Fruit fly (Drosophila melanogaster) whole organism: ENCODE measurements around the gene CG1764.
A peak's percentile ranks its signal among the peaks of the same experiment; 100 is the strongest.

Source experiments
- CG8478 ChIP-seq: fragments of >200 bp; optimal IDR thresholded peaks from 2 replicates; lab custom pipeline; 2018; ENCODE audit warnings: inconsistent platforms
- Dll ChIP-seq: fragments of >200 bp; optimal IDR thresholded peaks from 2 replicates; lab custom pipeline; 2017
- EcR ChIP-seq, 2 experiments: fragments of >200 bp; optimal IDR thresholded peaks; 2 replicates each; lab custom pipeline; 2017; ENCODE audit warnings: missing biosample characterization in 2 of 2, missing genetic modification characterization in 2 of 2, missing genetic modification reagents in 2 of 2
- pan ChIP-seq: fragments of >200 bp; optimal IDR thresholded peaks from 2 replicates; lab custom pipeline; 2017
- psq ChIP-seq: fragments of >200 bp; optimal IDR thresholded peaks from 2 replicates; lab custom pipeline; 2017
- usp ChIP-seq: fragments of >200 bp; optimal IDR thresholded peaks from 2 replicates; lab custom pipeline; 2017; ENCODE audit warnings: missing biosample characterization, missing genetic modification characterization, mixed read lengths

CG1764 gene

dm6 chrX:13323114-13323513 is 20.9 kb upstream of the CG1764 start:
- TF ChIP-seq CG8478 (lab: Kevin White, UChicago) (no peak), EcR (GFP tag; optimal IDR thresholded peaks at IDR 0.05; lab: Kevin White, UChicago) (no peak), Dll (lab: Kevin White, UChicago) (no peak), usp (no peak), pan (lab: Kevin White, UChicago) (no peak), psq (lab: Kevin White, UChicago) (no peak)

DNA sequence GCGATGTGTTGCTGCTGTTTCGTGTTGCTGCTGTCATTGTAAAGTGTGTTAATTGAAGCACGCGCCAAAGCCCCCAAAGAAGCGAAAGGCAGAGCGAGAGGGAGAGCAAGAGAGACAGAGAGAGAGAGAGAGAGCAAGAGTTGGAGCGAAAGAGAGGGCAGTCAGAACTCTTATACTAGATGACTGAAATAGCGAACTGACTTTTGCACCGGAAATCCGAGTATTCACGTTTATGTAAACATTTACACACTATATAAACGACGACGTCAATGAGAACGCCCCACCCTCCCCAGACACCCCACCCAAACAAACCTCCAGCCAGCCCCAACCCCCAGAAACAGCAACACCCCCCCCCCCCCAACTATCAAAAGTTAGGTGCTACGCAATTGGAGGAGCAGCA is 20.2 kb upstream of the CG1764 start:
- TF ChIP-seq usp (no peak), CG8478 (lab: Kevin White, UChicago) (no peak), EcR (GFP tag; optimal IDR thresholded peaks at IDR 0.05; lab: Kevin White, UChicago) (no peak), psq (lab: Kevin White, UChicago) (no peak), Dll (lab: Kevin White, UChicago) (no peak), pan (lab: Kevin White, UChicago) (no peak)

dm6 chrX:13320697-13321445 is 18.7 kb upstream of the CG1764 start:
- TF ChIP-seq psq (lab: Kevin White, UChicago) (no peak), pan (lab: Kevin White, UChicago) (no peak), usp (no peak), EcR (GFP tag; optimal IDR thresholded peaks at IDR 0.05; lab: Kevin White, UChicago) (no peak), CG8478 (lab: Kevin White, UChicago) (no peak), Dll (lab: Kevin White, UChicago) (no peak)

DNA sequence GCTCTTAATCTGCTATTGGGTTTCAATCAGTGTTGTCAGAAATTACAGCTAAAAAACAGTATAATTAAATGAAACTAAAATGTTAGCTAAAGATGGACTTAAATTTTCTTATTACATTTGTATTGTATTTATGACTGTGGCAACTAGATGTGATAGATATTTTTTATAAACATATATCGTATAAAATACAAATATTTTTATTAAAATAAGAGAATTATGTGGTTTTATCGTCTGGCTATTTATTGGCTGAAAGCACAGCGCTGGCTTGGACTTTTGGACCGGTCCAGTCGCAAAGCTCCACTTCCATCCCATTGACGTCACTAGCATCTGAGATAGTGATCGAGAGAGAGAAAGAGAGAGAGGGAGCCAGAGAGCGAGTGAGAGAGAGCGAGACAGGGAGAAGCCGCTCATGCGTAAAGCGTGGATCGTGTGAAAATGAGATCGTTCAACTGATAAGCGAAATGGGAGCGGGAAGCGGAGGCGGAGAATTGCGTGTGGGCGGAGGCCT is 17.2 kb upstream of the CG1764 start:
- TF ChIP-seq usp (no peak), Dll (lab: Kevin White, UChicago) (peak; percentile 65)

- TF ChIP-seq CG8478 (lab: Kevin White, UChicago) (no peak), pan (lab: Kevin White, UChicago) (no peak), psq (lab: Kevin White, UChicago) (no peak), EcR (GFP tag; optimal IDR thresholded peaks at IDR 0.05; lab: Kevin White, UChicago) (no peak), Dll (lab: Kevin White, UChicago) (no peak), usp (no peak)
Measured at dm6 chrX:13315463-13315817, 13.2 kb upstream of the CG1764 start.

DNA sequence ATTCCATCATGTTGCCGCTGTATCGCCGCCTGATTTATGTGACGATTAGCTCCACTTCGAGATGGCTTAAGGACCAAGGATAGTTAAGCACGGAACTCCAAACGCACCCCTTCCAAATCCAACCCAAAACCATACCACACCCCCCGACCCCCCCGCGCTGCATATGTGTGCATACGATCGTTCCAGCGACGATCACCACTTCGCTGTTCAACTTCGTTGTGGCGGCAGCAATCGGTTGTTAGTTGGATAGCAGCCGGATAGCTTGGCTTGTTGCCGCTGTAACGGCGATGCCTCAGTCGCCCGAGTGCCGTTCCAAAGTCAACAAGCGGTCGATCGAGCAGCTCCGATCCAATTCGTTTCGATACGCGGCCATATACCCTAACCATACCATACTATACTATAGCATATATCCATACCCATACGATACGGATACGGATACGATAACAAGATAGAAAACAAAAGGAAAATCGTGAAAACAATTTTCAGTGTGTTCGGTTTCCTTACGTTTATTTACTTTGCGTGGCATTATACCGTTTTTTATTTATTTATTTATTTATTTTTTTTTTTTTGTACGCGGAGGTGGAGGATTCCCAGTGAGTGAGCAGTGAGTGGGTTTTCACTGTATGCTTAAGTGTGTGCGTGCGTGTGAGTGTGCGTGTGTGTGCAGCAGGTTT is 12.7 kb upstream of the CG1764 start:
- TF ChIP-seq EcR (GFP tag; optimal IDR thresholded peaks at IDR 0.05; lab: Kevin White, UChicago) = no peak
- no peak for TF ChIP-seq psq (lab: Kevin White, UChicago)
- TF ChIP-seq pan (lab: Kevin White, UChicago) = no peak
- TF ChIP-seq CG8478 (lab: Kevin White, UChicago) = no peak
- TF ChIP-seq usp = no peak

dm6 chrX:13314323-13314722 is 12.1 kb upstream of the CG1764 start:
- TF ChIP-seq CG8478 (lab: Kevin White, UChicago) (no peak), pan (lab: Kevin White, UChicago) (no peak), EcR (GFP tag; optimal IDR thresholded peaks at IDR 0.05; lab: Kevin White, UChicago) (no peak), psq (lab: Kevin White, UChicago) (no peak), usp (no peak)

dm6 chrX:13313133-13313532 is 10.9 kb upstream of the CG1764 start:
- TF ChIP-seq CG8478 (lab: Kevin White, UChicago) (no peak), Dll (lab: Kevin White, UChicago) (no peak), psq (lab: Kevin White, UChicago) (no peak), pan (lab: Kevin White, UChicago) (no peak), usp (no peak), EcR (GFP tag; optimal IDR thresholded peaks at IDR 0.05; lab: Kevin White, UChicago) (no peak)

DNA sequence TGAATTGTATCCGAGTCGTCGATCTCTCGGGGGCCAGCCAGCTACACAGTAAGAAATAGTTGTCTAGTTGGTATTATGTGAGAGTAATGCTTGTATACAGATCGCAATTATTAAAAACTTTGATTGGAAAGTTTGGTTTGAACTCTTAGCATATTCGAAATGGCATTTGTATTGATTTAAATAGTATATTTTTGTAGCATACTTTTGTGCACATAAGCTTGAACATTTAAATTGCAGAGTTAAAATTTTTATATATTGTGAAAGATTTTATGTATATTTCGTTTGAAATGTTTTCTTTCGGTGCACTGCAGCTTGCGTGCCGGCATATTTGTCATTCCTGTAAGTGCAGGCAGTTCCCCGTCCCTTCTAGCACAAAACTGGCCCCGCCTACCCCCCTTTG is 10.0 kb upstream of the CG1764 start:
- no peak for TF ChIP-seq usp
- no peak for TF ChIP-seq psq (lab: Kevin White, UChicago)
- TF ChIP-seq EcR (GFP tag; optimal IDR thresholded peaks at IDR 0.05; lab: Kevin White, UChicago) = no peak
- TF ChIP-seq Dll (lab: Kevin White, UChicago) = no peak
- no peak for TF ChIP-seq pan (lab: Kevin White, UChicago)
- no peak for TF ChIP-seq CG8478 (lab: Kevin White, UChicago)

DNA sequence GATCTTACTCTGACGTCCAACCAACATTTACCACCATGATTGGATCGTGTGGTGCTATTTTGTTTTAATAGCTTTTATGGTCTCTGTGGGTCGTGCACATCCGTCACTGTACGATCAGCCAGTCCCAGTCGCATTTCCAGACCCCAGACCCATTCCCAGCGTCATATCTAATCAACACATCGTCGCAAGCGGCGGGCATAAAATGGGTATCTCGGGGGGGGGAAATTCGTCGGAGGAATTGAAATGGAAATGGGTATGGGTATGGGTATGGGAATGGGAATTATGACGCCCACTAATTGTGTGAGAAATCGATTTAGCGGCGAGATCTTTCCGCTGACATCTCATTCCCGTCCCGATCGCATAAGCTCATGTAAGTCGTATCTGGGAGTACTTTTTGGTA is 8.5 kb upstream of the CG1764 start:
- no peak for TF ChIP-seq CG8478 (lab: Kevin White, UChicago)
- no peak for TF ChIP-seq psq (lab: Kevin White, UChicago)

- no peak for TF ChIP-seq EcR (GFP tag; optimal IDR thresholded peaks at IDR 0.05; lab: Kevin White, UChicago)
- TF ChIP-seq CG8478 (lab: Kevin White, UChicago) = no peak
- TF ChIP-seq pan (lab: Kevin White, UChicago) = no peak
- TF ChIP-seq Dll (lab: Kevin White, UChicago) = no peak
- TF ChIP-seq psq (lab: Kevin White, UChicago) = no peak
- no peak for TF ChIP-seq usp
Measured at dm6 chrX:13307189-13307588, 5.0 kb upstream of the CG1764 start.

- TF ChIP-seq pan (lab: Kevin White, UChicago) (no peak), psq (lab: Kevin White, UChicago) (no peak), CG8478 (lab: Kevin White, UChicago) (no peak), EcR (GFP tag; optimal IDR thresholded peaks at IDR 0.05; lab: Kevin White, UChicago) (no peak), usp (no peak), Dll (lab: Kevin White, UChicago) (no peak)
Measured at dm6 chrX:13305323-13305722, 3.1 kb upstream of the CG1764 start.
